Fruit fly (Drosophila melanogaster) whole organism, embryonic: ENCODE measurements around the gene CG7985.
A peak's percentile ranks its signal among the peaks of the same experiment; 100 is the strongest.

Experiments
- Bteb2 ChIP-seq: fragments of 200-800 bp; sonication (Bioruptor generic); optimal IDR thresholded peaks from 2 replicates; lab custom pipeline; 2016; ENCODE audit warnings: missing biosample characterization, missing genetic modification characterization
- CG10366 ChIP-seq: fragments of 200-800 bp; sonication (Bioruptor generic); IDR thresholded peaks from 2 replicates; pipeline ENCODE4 v1.3.6; 2022; ENCODE audit warnings: missing biosample characterization, missing genetic modification characterization
- CG10654 ChIP-seq: fragments of 200-800 bp; sonication (Bioruptor generic); optimal IDR thresholded peaks from 2 replicates; lab custom pipeline; 2016; ENCODE audit warnings: missing biosample characterization, missing genetic modification characterization
- CG12769 ChIP-seq: fragments of 200-800 bp; sonication (Bioruptor generic); optimal IDR thresholded peaks from 2 replicates; lab custom pipeline; 2019; ENCODE audit warnings: missing biosample characterization, mild to moderate bottlenecking, missing genetic modification characterization, moderate library complexity
- CG13287 ChIP-seq: fragments of 200-800 bp; sonication (Bioruptor generic); IDR thresholded peaks from 2 replicates; pipeline ENCODE4 v1.3.6; 2022; ENCODE audit warnings: missing biosample characterization, missing genetic modification characterization; ENCODE audit not compliant: partially characterized antibody
- CG14667 ChIP-seq: fragments of 200-800 bp; sonication (Bioruptor generic); IDR thresholded peaks from 2 replicates; pipeline ENCODE4 v1.3.6; 2022; ENCODE audit warnings: missing biosample characterization, missing genetic modification characterization
- CG1832 ChIP-seq: fragments of 200-800 bp; sonication (Bioruptor generic); optimal IDR thresholded peaks from 2 replicates; lab custom pipeline; 2017; ENCODE audit warnings: missing biosample characterization, mild to moderate bottlenecking, missing genetic modification characterization, inconsistent platforms
- CG33213 ChIP-seq: fragments of 200-800 bp; sonication (Bioruptor generic); optimal IDR thresholded peaks from 3 replicates; lab custom pipeline; 2016; ENCODE audit warnings: missing biosample characterization, missing genetic modification characterization
- CG34422 ChIP-seq: fragments of 200-800 bp; sonication (Bioruptor generic); IDR thresholded peaks from 3 replicates; pipeline ENCODE4 v1.3.6; 2022; ENCODE audit warnings: missing biosample characterization, missing genetic modification characterization
- CG3995 ChIP-seq: fragments of 200-800 bp; sonication (Bioruptor generic); optimal IDR thresholded peaks from 3 replicates; lab custom pipeline; 2016; ENCODE audit warnings: missing biosample characterization, missing genetic modification characterization
- CG4617 ChIP-seq: fragments of 200-800 bp; sonication (Bioruptor generic); optimal IDR thresholded peaks from 3 replicates; lab custom pipeline; 2016; ENCODE audit warnings: missing biosample characterization, missing genetic modification characterization, borderline replicate concordance
- CG6272 ChIP-seq: fragments of 200-800 bp; sonication (Bioruptor generic); IDR thresholded peaks from 2 replicates; pipeline ENCODE4 v1.3.6; 2022; ENCODE audit warnings: missing biosample characterization, missing genetic modification characterization
- CG6654 ChIP-seq: fragments of 200-800 bp; sonication (Bioruptor generic); optimal IDR thresholded peaks from 2 replicates; lab custom pipeline; 2017; ENCODE audit warnings: missing biosample characterization, mild to moderate bottlenecking, missing genetic modification characterization
- CG6854 ChIP-seq: fragments of 200-800 bp; sonication (Bioruptor generic); optimal IDR thresholded peaks from 3 replicates; lab custom pipeline; 2017; ENCODE audit warnings: missing biosample characterization, mild to moderate bottlenecking, missing genetic modification characterization
- CG7745 ChIP-seq: fragments of 200-800 bp; sonication (Bioruptor generic); optimal IDR thresholded peaks from 2 replicates; lab custom pipeline; 2018; ENCODE audit warnings: missing biosample characterization, mild to moderate bottlenecking, missing genetic modification characterization, moderate library complexity
- CG7839 ChIP-seq: fragments of 200-800 bp; sonication (Bioruptor generic); optimal IDR thresholded peaks from 3 replicates; lab custom pipeline; 2018; ENCODE audit warnings: missing biosample characterization, mild to moderate bottlenecking, missing genetic modification characterization, moderate library complexity
- CG8290 ChIP-seq, 3 experiments: fragments of 200-800 bp; sonication (Bioruptor generic); optimal IDR thresholded peaks; 2 replicates each; lab custom pipeline; 2016 to 2019; ENCODE audit warnings: missing biosample characterization in 3 of 3, missing genetic modification characterization in 3 of 3, mild to moderate bottlenecking in 2 of 3, moderate library complexity in 1 of 3
- CG9437 ChIP-seq: fragments of 200-800 bp; sonication (Bioruptor generic); optimal IDR thresholded peaks from 2 replicates; lab custom pipeline; 2018; ENCODE audit warnings: missing biosample characterization, mild to moderate bottlenecking, missing genetic modification characterization
- CG9876 ChIP-seq: fragments of 200-800 bp; sonication (Bioruptor generic); optimal IDR thresholded peaks from 2 replicates; lab custom pipeline; 2016; ENCODE audit warnings: missing biosample characterization, missing genetic modification characterization
- CrebB ChIP-seq: fragments of 200-800 bp; sonication (Bioruptor generic); optimal IDR thresholded peaks from 3 replicates; lab custom pipeline; 2018; ENCODE audit warnings: missing biosample characterization, mild to moderate bottlenecking, missing genetic modification characterization
- D19B ChIP-seq: fragments of 200-800 bp; sonication (Bioruptor generic); optimal IDR thresholded peaks from 2 replicates; lab custom pipeline; 2017; ENCODE audit warnings: missing biosample characterization, mild to moderate bottlenecking, missing genetic modification characterization
- Doc2 ChIP-seq: fragments of 200-800 bp; sonication (Bioruptor generic); IDR thresholded peaks from 2 replicates; pipeline ENCODE4 v1.3.6; 2022; ENCODE audit warnings: missing biosample characterization, missing genetic modification characterization
- E2f1 ChIP-seq: fragments of 200-800 bp; sonication (Bioruptor generic); IDR thresholded peaks from 2 replicates; pipeline ENCODE4 v1.3.6; 2022; ENCODE audit warnings: missing biosample characterization, missing genetic modification characterization
- E2f2 ChIP-seq: fragments of 200-800 bp; sonication (Bioruptor generic); IDR thresholded peaks from 2 replicates; pipeline ENCODE4 v1.3.6; 2022; ENCODE audit warnings: missing biosample characterization, missing genetic modification characterization
- Ets65A ChIP-seq: fragments of 200-800 bp; sonication (Bioruptor generic); peaks from one replicate; lab custom pipeline; 2016; ENCODE audit warnings: missing biosample characterization, missing genetic modification characterization
- Gug ChIP-seq: fragments of 200-800 bp; sonication (Bioruptor generic); IDR thresholded peaks from 4 replicates; pipeline ENCODE4 v1.3.6; 2022; ENCODE audit warnings: missing biosample characterization, missing genetic modification characterization
- HmgZ ChIP-seq: fragments of 200-800 bp; sonication (Bioruptor generic); optimal IDR thresholded peaks from 2 replicates; lab custom pipeline; 2018; ENCODE audit warnings: missing biosample characterization, mild to moderate bottlenecking, missing genetic modification characterization
- Med ChIP-seq: fragments of 200-800 bp; sonication (Bioruptor generic); peaks from one replicate; lab custom pipeline; 2016; ENCODE audit warnings: missing biosample characterization, missing genetic modification characterization, mild to moderate bottlenecking, inconsistent platforms, moderate library complexity
- Mes4 ChIP-seq: fragments of 200-800 bp; sonication (Bioruptor generic); optimal IDR thresholded peaks from 2 replicates; lab custom pipeline; 2016; ENCODE audit warnings: missing biosample characterization, missing genetic modification characterization
- NC2α ChIP-seq: fragments of 200-800 bp; sonication (Bioruptor generic); optimal IDR thresholded peaks from 2 replicates; lab custom pipeline; 2016; ENCODE audit warnings: missing biosample characterization, missing genetic modification characterization
- PHDP ChIP-seq: fragments of 200-800 bp; sonication (Bioruptor generic); optimal IDR thresholded peaks from 3 replicates; lab custom pipeline; 2018; ENCODE audit warnings: missing biosample characterization, mild to moderate bottlenecking, missing genetic modification characterization, moderate library complexity
- Sry-β ChIP-seq: fragments of 200-800 bp; sonication (Bioruptor generic); optimal IDR thresholded peaks from 2 replicates; lab custom pipeline; 2018; ENCODE audit warnings: missing biosample characterization, mild to moderate bottlenecking, missing genetic modification characterization, moderate library complexity
- Trl ChIP-seq, 3 experiments: fragments of >200 bp in 2 of 3; fragments of 200-800 bp in 1 of 3; sonication (Bioruptor generic) in 1 of 3; optimal IDR thresholded peaks; 2 replicates in 1 of 3; 3 replicates in 2 of 3; lab custom pipeline; 2016 to 2017; ENCODE audit warnings: missing biosample characterization in 1 of 3, missing genetic modification characterization in 1 of 3
- cg ChIP-seq: fragments of 200-800 bp; sonication (Bioruptor generic); optimal IDR thresholded peaks from 3 replicates; lab custom pipeline; 2019; ENCODE audit warnings: missing biosample characterization, mild to moderate bottlenecking, missing genetic modification characterization, moderate library complexity
- gcm2 ChIP-seq: fragments of 200-800 bp; sonication (Bioruptor generic); optimal IDR thresholded peaks from 2 replicates; lab custom pipeline; 2016; ENCODE audit warnings: missing biosample characterization, missing genetic modification characterization
- gsb-n ChIP-seq: fragments of 200-800 bp; sonication (Bioruptor generic); optimal IDR thresholded peaks from 3 replicates; lab custom pipeline; 2018; ENCODE audit warnings: missing biosample characterization, mild to moderate bottlenecking, missing genetic modification characterization
- h ChIP-seq: fragments of >200 bp; optimal IDR thresholded peaks from 2 replicates; lab custom pipeline; 2017
- jing ChIP-seq: fragments of 200-800 bp; sonication (Bioruptor generic); optimal IDR thresholded peaks from 2 replicates; lab custom pipeline; 2018; ENCODE audit warnings: missing biosample characterization, mild to moderate bottlenecking, missing genetic modification characterization
- kni ChIP-seq: fragments of 200-800 bp; sonication (Bioruptor generic); optimal IDR thresholded peaks from 3 replicates; lab custom pipeline; 2017; ENCODE audit warnings: mild to moderate bottlenecking, missing biosample characterization, missing genetic modification reagents, missing genetic modification characterization
- knrl ChIP-seq: fragments of 200-800 bp; sonication (Bioruptor generic); IDR thresholded peaks from 3 replicates; pipeline ENCODE4 v1.3.6; 2022; ENCODE audit warnings: missing biosample characterization, missing genetic modification characterization; ENCODE audit not compliant: partially characterized antibody
- nom ChIP-seq: fragments of 200-800 bp; sonication (Bioruptor generic); optimal IDR thresholded peaks from 2 replicates; lab custom pipeline; 2017; ENCODE audit warnings: missing biosample characterization, missing genetic modification characterization, mild to moderate bottlenecking, moderate library complexity, missing genetic modification reagents
- pho ChIP-seq: fragments of 200-800 bp; sonication (Bioruptor generic); optimal IDR thresholded peaks from 2 replicates; lab custom pipeline; 2016; ENCODE audit warnings: missing biosample characterization, missing genetic modification characterization
- psq ChIP-seq: fragments of 200-800 bp; sonication (Bioruptor generic); optimal IDR thresholded peaks from 2 replicates; lab custom pipeline; 2017; ENCODE audit warnings: missing biosample characterization, missing genetic modification characterization
- ro ChIP-seq: fragments of 200-800 bp; sonication (Bioruptor generic); IDR thresholded peaks from 2 replicates; pipeline ENCODE4 v1.3.6; 2022; ENCODE audit warnings: missing biosample characterization, missing genetic modification characterization
- schlank ChIP-seq: fragments of 200-800 bp; sonication (Bioruptor generic); optimal IDR thresholded peaks from 2 replicates; lab custom pipeline; 2018; ENCODE audit warnings: missing biosample characterization, mild to moderate bottlenecking, missing genetic modification characterization
- trh ChIP-seq: fragments of 200-800 bp; sonication (Bioruptor generic); optimal IDR thresholded peaks from 2 replicates; lab custom pipeline; 2016; ENCODE audit warnings: missing biosample characterization, missing genetic modification characterization
- unc-4 ChIP-seq: fragments of 200-800 bp; sonication (Bioruptor generic); IDR thresholded peaks from 2 replicates; pipeline ENCODE4 v1.3.6; 2022; ENCODE audit warnings: missing biosample characterization, missing genetic modification characterization; ENCODE audit not compliant: partially characterized antibody
- zen2 ChIP-seq: fragments of 200-800 bp; sonication (Bioruptor generic); IDR thresholded peaks from 3 replicates; pipeline ENCODE4 v1.3.6; 2022; ENCODE audit warnings: missing biosample characterization, missing genetic modification characterization; ENCODE audit not compliant: partially characterized antibody

The CG7985 gene

DNA sequence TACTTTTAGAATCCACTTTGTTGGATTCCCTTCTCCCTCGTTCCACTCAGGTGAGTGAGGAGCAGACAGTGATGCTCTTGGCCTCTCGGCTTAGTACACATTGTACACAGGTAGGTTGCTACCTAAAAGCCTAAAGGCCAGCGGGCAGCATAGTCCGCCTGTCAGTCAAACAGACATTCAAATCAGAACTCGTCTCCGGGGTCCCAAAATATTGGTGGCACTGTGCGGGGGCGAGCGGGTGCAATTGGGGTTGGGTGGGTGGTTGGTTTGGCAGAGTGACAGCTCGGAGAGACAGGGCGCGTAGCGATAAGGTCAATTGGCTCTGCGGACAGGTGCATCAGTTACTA is 1.9 kb upstream of the CG7985 start:
- TF ChIP-seq HmgZ (tag; lab: Kevin White, UChicago) (peak; percentile 4), ro (GFP tag; lab: Robert Waterston, UW) (no peak), Sry-β (peak; percentile 55), E2f2 (no peak), CG8290 (GFP tag; optimal IDR thresholded peaks at IDR 0.05; lab: Kevin White, UChicago) (no peak), CG8290 (tag; optimal IDR thresholded peaks at IDR 0.05; lab: Kevin White, UChicago) (peak in 1 of 2 experiments; percentile 44), CG9437 (GFP tag; lab: Kevin White, UChicago) (peak; percentile 64), CG14667 (GFP tag; lab: Robert Waterston, UW) (no peak), Gug (GFP tag; lab: Robert Waterston, UW) (peak; percentile 44; the same call in 3 of the 4 replicates), CG12769 (tag; lab: Kevin White, UChicago) (peak; percentile 65), gcm2 (GFP tag; lab: Kevin White, UChicago) (no peak), Med (GFP tag; lab: Kevin White, UChicago) (peak; percentile 48), kni (GFP tag; lab: Kevin White, UChicago) (no peak), Ets65A (GFP tag; lab: Kevin White, UChicago) (peak; percentile 19), trh (GFP tag; lab: Kevin White, UChicago) (no peak), Trl (optimal IDR thresholded peaks at IDR 0.05; lab: Kevin White, UChicago) (peak in 1 of 2 experiments; percentile 18), Trl (GFP tag; optimal IDR thresholded peaks at IDR 0.05; lab: Kevin White, UChicago) (no peak), unc-4 (GFP tag; lab: Robert Waterston, UW) (no peak)

DNA sequence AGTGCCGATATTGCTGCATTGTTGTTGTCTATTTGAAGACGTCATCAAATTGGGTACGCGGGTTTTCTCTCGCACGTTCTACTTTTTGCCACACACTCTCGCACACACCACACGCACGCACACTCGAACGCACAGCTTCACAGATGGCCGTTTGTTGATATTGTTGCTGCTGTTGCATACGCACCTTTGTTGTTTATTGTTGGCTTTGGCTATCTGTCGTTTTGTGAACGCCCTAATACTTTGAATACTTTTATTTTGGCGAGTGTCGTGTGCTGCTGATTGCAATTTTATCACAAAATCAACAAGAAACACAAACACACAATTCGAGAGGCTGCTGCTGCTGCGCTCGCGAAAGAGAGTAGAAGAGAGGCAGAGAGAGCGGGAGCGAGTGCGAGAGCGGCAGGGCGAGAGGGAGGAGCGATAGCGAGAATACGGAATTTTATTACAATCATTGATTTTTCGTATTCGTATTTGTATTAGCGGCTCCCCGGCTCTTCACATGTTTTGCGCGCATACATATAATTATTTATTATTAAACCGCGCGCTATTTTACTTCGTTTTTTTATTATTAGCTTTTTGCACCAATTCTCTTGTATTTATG is 1.0 kb upstream of the CG7985 start:
- TF ChIP-seq CG10366: no peak
- peak; percentile 1 for TF ChIP-seq Bteb2 (GFP tag; lab: Kevin White, UChicago)
- TF ChIP-seq knrl (GFP tag; lab: Robert Waterston, UW): no peak
- peak; percentile 77 for TF ChIP-seq CrebB (tag; lab: Kevin White, UChicago)
- TF ChIP-seq CG6654 (GFP tag; lab: Kevin White, UChicago): no peak
- no peak for TF ChIP-seq Doc2 (GFP tag; lab: Robert Waterston, UW)
- no peak for TF ChIP-seq zen2 (GFP tag; lab: Robert Waterston, UW)
- no peak for TF ChIP-seq CG3995 (GFP tag; lab: Kevin White, UChicago)
- TF ChIP-seq PHDP: peak; percentile 30
- no peak for TF ChIP-seq gsb-n
- peak; percentile 91 for TF ChIP-seq cg (GFP tag; lab: Kevin White, UChicago)
- peak; percentile 37 for TF ChIP-seq pho (GFP tag; lab: Kevin White, UChicago)
- no peak for TF ChIP-seq D19B (GFP tag; lab: Kevin White, UChicago)
- TF ChIP-seq Trl (optimal IDR thresholded peaks at IDR 0.05; lab: Kevin White, UChicago): peak; percentile 99 to 100
- peak; percentile 85 for TF ChIP-seq Trl (GFP tag; optimal IDR thresholded peaks at IDR 0.05; lab: Kevin White, UChicago)
- no peak for TF ChIP-seq CG7839 (tag; lab: Kevin White, UChicago)
- TF ChIP-seq Mes4: peak; percentile 38
- TF ChIP-seq CG10654 (GFP tag; lab: Kevin White, UChicago): peak; percentile 9
- TF ChIP-seq schlank (tag; lab: Kevin White, UChicago): no peak
- TF ChIP-seq CG1832 (GFP tag; lab: Kevin White, UChicago): no peak
- no peak for TF ChIP-seq CG9876 (GFP tag; lab: Kevin White, UChicago)
- TF ChIP-seq CG13287: no peak
- TF ChIP-seq h: no peak
- TF ChIP-seq CG7745 (tag; lab: Kevin White, UChicago): peak; percentile 66
- peak; percentile 49 for TF ChIP-seq nom
- TF ChIP-seq CG4617 (GFP tag; lab: Kevin White, UChicago): no peak
- TF ChIP-seq NC2α: peak; percentile 54
- TF ChIP-seq CG33213 (GFP tag; lab: Kevin White, UChicago): peak; percentile 46
- TF ChIP-seq psq (GFP tag; lab: Kevin White, UChicago): no peak
- TF ChIP-seq jing (GFP tag; lab: Kevin White, UChicago): no peak
- no peak for TF ChIP-seq CG34422 (GFP tag; lab: Robert Waterston, UW)
- peak; percentile 28 for TF ChIP-seq CG6854 (GFP tag; lab: Kevin White, UChicago)
- no peak for TF ChIP-seq CG6272
- no peak for TF ChIP-seq E2f1 (GFP tag; lab: Robert Waterston, UW)
